Worm (Caenorhabditis elegans) whole organism, L4 larva: ENCODE measurements around the gene dmd-9.

Source experiments
- D1046.2 ChIP-seq: fragments of 200-800 bp; sonication (Bioruptor generic); IDR thresholded peaks from 2 replicates; pipeline ENCODE4 v1.3.6; 2022; ENCODE audit warnings: missing genetic modification characterization, missing compliant biosample characterization
- F26F4.8 ChIP-seq: fragments of 200-800 bp; sonication (Bioruptor generic); conservative IDR thresholded peaks from 2 replicates; pipeline ENCODE4 v1.3.6; 2022; ENCODE audit warnings: missing genetic modification characterization, missing compliant biosample characterization
- F44E2.7 ChIP-seq: fragments of 200-800 bp; sonication (Bioruptor generic); IDR thresholded peaks from 2 replicates; pipeline ENCODE4 v2.1.2; 2022; ENCODE audit warnings: missing genetic modification characterization, missing compliant biosample characterization
- F49E8.2 ChIP-seq: sonication (generic microtip); optimal IDR thresholded peaks from 2 replicates; lab custom pipeline; 2016; ENCODE audit warnings: missing compliant biosample characterization, mild to moderate bottlenecking, missing genetic modification characterization, borderline replicate concordance
- Y105C5A.15 ChIP-seq: fragments of 200-800 bp; sonication (Bioruptor generic); IDR thresholded peaks from 2 replicates; pipeline ENCODE4 v1.3.6; 2022; ENCODE audit warnings: missing genetic modification characterization, missing compliant biosample characterization
- aha-1 ChIP-seq: fragments of 150-350 bp; peaks from one replicate; lab custom pipeline; 2014; ENCODE audit warnings: missing biosample characterization, missing genetic modification characterization
- attf-4 ChIP-seq: sonication (generic microtip); optimal IDR thresholded peaks from 3 replicates; lab custom pipeline; 2017; ENCODE audit warnings: missing biosample characterization, missing genetic modification characterization
- ceh-20 ChIP-seq: fragments of 200-800 bp; sonication (Bioruptor generic); IDR thresholded peaks from 2 replicates; pipeline ENCODE4 v1.3.6; 2022; ENCODE audit warnings: missing genetic modification reagents, missing genetic modification characterization, missing compliant biosample characterization
- ceh-28 ChIP-seq: fragments of 150-350 bp; optimal IDR thresholded peaks from 2 replicates; lab custom pipeline; 2014; ENCODE audit warnings: missing biosample characterization, missing genetic modification reagents, missing genetic modification characterization
- ceh-44 ChIP-seq: fragments of 200-800 bp; sonication (Bioruptor generic); IDR thresholded peaks from 2 replicates; pipeline ENCODE4 v1.3.6; 2022; ENCODE audit warnings: missing genetic modification reagents, missing genetic modification characterization, missing compliant biosample characterization
- ces-1 ChIP-seq: fragments of 150-350 bp; sonication (generic microtip); optimal IDR thresholded peaks from 4 replicates; lab custom pipeline; 2014; ENCODE audit warnings: missing biosample characterization, missing genetic modification reagents, missing genetic modification characterization
- daf-12 ChIP-seq: fragments of 150-350 bp; optimal IDR thresholded peaks from 2 replicates; lab custom pipeline; 2014; ENCODE audit warnings: missing biosample characterization, missing genetic modification reagents, missing genetic modification characterization
- daf-19 ChIP-seq: fragments of 200-800 bp; sonication (Bioruptor generic); conservative IDR thresholded peaks from 2 replicates; pipeline ENCODE4 v1.3.6; 2022; ENCODE audit warnings: missing genetic modification characterization, missing compliant biosample characterization
- daf-8 ChIP-seq: fragments of 200-800 bp; sonication (Bioruptor generic); IDR thresholded peaks from 2 replicates; pipeline ENCODE4 v1.3.6; 2022; ENCODE audit warnings: missing genetic modification characterization, missing compliant biosample characterization
- dmd-6 ChIP-seq: fragments of 200-800 bp; sonication (Bioruptor generic); IDR thresholded peaks from 2 replicates; pipeline ENCODE4 v1.3.6; 2022; ENCODE audit warnings: missing genetic modification reagents, missing genetic modification characterization, missing compliant biosample characterization
- dmd-8 ChIP-seq: fragments of 200-800 bp; sonication (Bioruptor generic); IDR thresholded peaks from 2 replicates; pipeline ENCODE4 v1.3.6; 2022; ENCODE audit warnings: missing genetic modification characterization, missing compliant biosample characterization
- dmd-9 ChIP-seq: fragments of 200-800 bp; sonication (Bioruptor generic); IDR thresholded peaks from 2 replicates; pipeline ENCODE4 v1.3.6; 2022; ENCODE audit warnings: missing genetic modification reagents, missing genetic modification characterization, missing compliant biosample characterization
- dve-1 ChIP-seq: sonication (generic microtip); optimal IDR thresholded peaks from 2 replicates; lab custom pipeline; 2017; ENCODE audit warnings: antibody characterized with exemption, mild to moderate bottlenecking, missing genetic modification characterization, missing compliant biosample characterization; ENCODE audit not compliant: insufficient read depth
- egl-27 ChIP-seq: sonication (generic microtip); optimal IDR thresholded peaks from 3 replicates; lab custom pipeline; 2017; ENCODE audit warnings: missing biosample characterization, missing genetic modification reagents, missing genetic modification characterization
- egl-43 ChIP-seq: fragments of 200-800 bp; sonication (Bioruptor generic); IDR thresholded peaks from 2 replicates; pipeline ENCODE4 v1.3.6; 2022; ENCODE audit warnings: missing genetic modification reagents, missing genetic modification characterization, missing compliant biosample characterization
- fkh-10 ChIP-seq: fragments of 150-350 bp; optimal IDR thresholded peaks from 2 replicates; lab custom pipeline; 2014; ENCODE audit warnings: missing biosample characterization, missing genetic modification reagents, missing genetic modification characterization
- fos-1 ChIP-seq: fragments of 150-350 bp; optimal IDR thresholded peaks from 2 replicates; lab custom pipeline; 2014; ENCODE audit warnings: missing biosample characterization, missing genetic modification characterization
- gei-8 ChIP-seq: fragments of 200-800 bp; sonication (Bioruptor generic); optimal IDR thresholded peaks from 2 replicates; lab custom pipeline; 2018; ENCODE audit warnings: mild to moderate bottlenecking, missing genetic modification characterization, missing compliant biosample characterization
- hif-1 ChIP-seq, 2 experiments: sonication (generic microtip); optimal IDR thresholded peaks; 2 replicates each; lab custom pipeline; 2016 to 2017; ENCODE audit warnings: missing compliant biosample characterization in 2 of 2, missing genetic modification characterization in 2 of 2, missing genetic modification reagents in 2 of 2, missing genotype in 2 of 2, mild to moderate bottlenecking in 1 of 2
- hlh-11 ChIP-seq: fragments of 200-800 bp; sonication (Bioruptor generic); optimal IDR thresholded peaks from 2 replicates; lab custom pipeline; 2018; ENCODE audit warnings: mild to moderate bottlenecking, missing genetic modification characterization, missing compliant biosample characterization
- hlh-30 ChIP-seq: sonication (generic microtip); optimal IDR thresholded peaks from 2 replicates; lab custom pipeline; 2017; ENCODE audit warnings: antibody characterized with exemption, mild to moderate bottlenecking, missing genetic modification characterization, missing compliant biosample characterization; ENCODE audit not compliant: insufficient read depth
- lim-7 ChIP-seq: fragments of 200-800 bp; sonication (Bioruptor generic); IDR thresholded peaks from 2 replicates; pipeline ENCODE4 v1.3.6; 2022; ENCODE audit warnings: missing genetic modification characterization, missing compliant biosample characterization
- lin-13 ChIP-seq: fragments of 150-350 bp; optimal IDR thresholded peaks from 2 replicates; lab custom pipeline; 2014; ENCODE audit warnings: missing biosample characterization, missing genetic modification reagents, missing genetic modification characterization
- lin-15B ChIP-seq: fragments of 150-350 bp; sonication (generic microtip); optimal IDR thresholded peaks from 3 replicates; lab custom pipeline; 2014; ENCODE audit warnings: missing biosample characterization, missing genetic modification characterization
- lin-39 ChIP-seq: fragments of 150-350 bp; optimal IDR thresholded peaks from 2 replicates; lab custom pipeline; 2014; ENCODE audit warnings: missing biosample characterization, missing genetic modification reagents, missing genetic modification characterization
- lir-3 ChIP-seq: sonication (generic microtip); optimal IDR thresholded peaks from 2 replicates; lab custom pipeline; 2016; ENCODE audit warnings: mild to moderate bottlenecking, missing genetic modification characterization, missing compliant biosample characterization
- mes-2 ChIP-seq: sonication (generic microtip); optimal IDR thresholded peaks from 2 replicates; lab custom pipeline; 2016; ENCODE audit warnings: missing genotype, mild to moderate bottlenecking, missing genetic modification characterization, missing compliant biosample characterization; ENCODE audit not compliant: poor library complexity, severe bottlenecking
- mxl-3 ChIP-seq: fragments of 200-800 bp; sonication (Bioruptor generic); optimal IDR thresholded peaks from 2 replicates; lab custom pipeline; 2018; ENCODE audit warnings: mild to moderate bottlenecking, missing genetic modification characterization, missing compliant biosample characterization
- nhr-10 ChIP-seq: fragments of 150-350 bp; optimal IDR thresholded peaks from 2 replicates; lab custom pipeline; 2014; ENCODE audit warnings: missing biosample characterization, missing genetic modification characterization
- nhr-102 ChIP-seq: sonication (generic microtip); optimal IDR thresholded peaks from 2 replicates; lab custom pipeline; 2016; ENCODE audit warnings: mild to moderate bottlenecking, missing genetic modification characterization, moderate library complexity, missing compliant biosample characterization
- nhr-11 ChIP-seq: fragments of 150-350 bp; optimal IDR thresholded peaks from 2 replicates; lab custom pipeline; 2014; ENCODE audit warnings: missing biosample characterization, missing genetic modification characterization
- nhr-237 ChIP-seq: sonication (generic microtip); optimal IDR thresholded peaks from 2 replicates; lab custom pipeline; 2017; ENCODE audit warnings: missing biosample characterization, missing genetic modification characterization
- nhr-25 ChIP-seq: sonication (generic microtip); optimal IDR thresholded peaks from 2 replicates; lab custom pipeline; 2017; ENCODE audit warnings: missing genetic modification characterization, mild to moderate bottlenecking, missing compliant biosample characterization, antibody characterized with exemption, moderate library complexity, borderline replicate concordance; ENCODE audit not compliant: insufficient read depth
- nhr-28 ChIP-seq: fragments of 150-350 bp; optimal IDR thresholded peaks from 2 replicates; lab custom pipeline; 2014; ENCODE audit warnings: missing biosample characterization, missing genetic modification characterization
- nhr-6 ChIP-seq: fragments of 150-350 bp; optimal IDR thresholded peaks from 2 replicates; lab custom pipeline; 2014; ENCODE audit warnings: missing biosample characterization, missing genetic modification characterization
- nhr-76 ChIP-seq: fragments of 150-350 bp; optimal IDR thresholded peaks from 2 replicates; lab custom pipeline; 2014; ENCODE audit warnings: missing biosample characterization, missing genetic modification characterization
- nhr-77 ChIP-seq: fragments of 150-350 bp; optimal IDR thresholded peaks from 2 replicates; lab custom pipeline; 2014; ENCODE audit warnings: missing biosample characterization, missing genetic modification characterization
- php-3 ChIP-seq: fragments of 200-800 bp; sonication (Bioruptor generic); IDR thresholded peaks from 2 replicates; pipeline ENCODE4 v1.3.6; 2022; ENCODE audit warnings: missing genetic modification reagents, missing genetic modification characterization, missing compliant biosample characterization
- set-16 ChIP-seq: fragments of 200-800 bp; sonication (Bioruptor generic); IDR thresholded peaks from 2 replicates; pipeline ENCODE4 v1.3.6; 2022; ENCODE audit warnings: missing genetic modification reagents, missing genetic modification characterization, missing compliant biosample characterization
- snpc-4 ChIP-seq: fragments of 150-350 bp; optimal IDR thresholded peaks from 2 replicates; lab custom pipeline; 2014; ENCODE audit warnings: missing biosample characterization, missing genetic modification characterization
- spr-1 ChIP-seq: sonication (generic microtip); optimal IDR thresholded peaks from 2 replicates; lab custom pipeline; 2016; ENCODE audit warnings: mild to moderate bottlenecking, missing genetic modification characterization, missing compliant biosample characterization
- zag-1 ChIP-seq: fragments of 150-350 bp; optimal IDR thresholded peaks from 2 replicates; lab custom pipeline; 2014; ENCODE audit warnings: missing biosample characterization, missing genetic modification characterization
- zfp-3 ChIP-seq: fragments of 200-800 bp; sonication (Bioruptor generic); conservative IDR thresholded peaks from 2 replicates; pipeline ENCODE4 v1.3.6; 2022; ENCODE audit warnings: missing genetic modification reagents, missing genetic modification characterization, missing compliant biosample characterization
- ztf-7 ChIP-seq: fragments of 150-350 bp; optimal IDR thresholded peaks from 2 replicates; lab custom pipeline; 2014; ENCODE audit warnings: missing biosample characterization, missing genetic modification characterization

Gene dmd-9

ce11 chrIV:3227549-3228139 lies 26.7 kb downstream of the dmd-9 start (continued):
- peak; percentile 69 for TF ChIP-seq mxl-3 (GFP tag; lab: Kevin White, UChicago)
- peak; percentile 75 for TF ChIP-seq hlh-30 (tag; lab: Kevin White, UChicago)
- no peak for TF ChIP-seq nhr-76 (tag; lab: Kevin White, UChicago)
- no peak for TF ChIP-seq lin-15B (tag; lab: Kevin White, UChicago)
- TF ChIP-seq egl-27 (tag; lab: Kevin White, UChicago): no peak
- TF ChIP-seq ztf-7 (tag; lab: Kevin White, UChicago): no peak
- no peak for TF ChIP-seq fkh-10 (GFP tag; lab: Kevin White, UChicago)
- TF ChIP-seq lin-39 (tag; lab: Kevin White, UChicago): no peak
- peak in 1 of 2 experiments; percentile 47 for TF ChIP-seq hif-1 (tag; optimal IDR thresholded peaks at IDR 0.05; lab: Kevin White, UChicago)
- TF ChIP-seq aha-1 (tag; lab: Kevin White, UChicago): peak; percentile 72
- no peak for TF ChIP-seq ces-1
- no peak for TF ChIP-seq snpc-4
- no peak for TF ChIP-seq F26F4.8
- TF ChIP-seq dmd-6 (GFP tag; lab: Robert Waterston, UW): peak; percentile 89
- TF ChIP-seq nhr-237 (tag; lab: Kevin White, UChicago): no peak
- TF ChIP-seq egl-43 (GFP tag; lab: Robert Waterston, UW): no peak
- TF ChIP-seq fos-1 (tag; lab: Kevin White, UChicago): no peak
- peak; percentile 94 for TF ChIP-seq nhr-6 (tag; lab: Kevin White, UChicago)
- TF ChIP-seq spr-1 (tag; lab: Kevin White, UChicago): peak; percentile 37
- no peak for TF ChIP-seq lim-7 (GFP tag; lab: Robert Waterston, UW)
- no peak for TF ChIP-seq attf-4 (tag; lab: Kevin White, UChicago)
- no peak for TF ChIP-seq daf-19 (GFP tag; lab: Robert Waterston, UW)
- TF ChIP-seq F49E8.2 (tag; lab: Kevin White, UChicago): no peak
- TF ChIP-seq D1046.2 (GFP tag; lab: Robert Waterston, UW): no peak
- TF ChIP-seq zag-1 (tag; lab: Kevin White, UChicago): no peak
- TF ChIP-seq dmd-8 (GFP tag; lab: Robert Waterston, UW): no peak
- no peak for TF ChIP-seq dmd-9 (GFP tag; lab: Robert Waterston, UW)
- TF ChIP-seq ceh-44 (GFP tag; lab: Robert Waterston, UW): no peak
- TF ChIP-seq ceh-20 (GFP tag; lab: Robert Waterston, UW): no peak
- TF ChIP-seq mes-2: peak; percentile 60
- no peak for TF ChIP-seq daf-8
- TF ChIP-seq nhr-77 (tag; lab: Kevin White, UChicago): peak; percentile 77
- no peak for TF ChIP-seq lir-3
- peak; percentile 55 for TF ChIP-seq ceh-28
- TF ChIP-seq nhr-28 (tag; lab: Kevin White, UChicago): peak; percentile 99
- no peak for TF ChIP-seq daf-12 (tag; lab: Kevin White, UChicago)
- peak; percentile 35; the same call in 1 of the 2 replicates for TF ChIP-seq php-3 (GFP tag; lab: Robert Waterston, UW)
- 0 out of 2 replicates have a peak, but pooled peaks have one; percentile 5 for TF ChIP-seq set-16
- no peak for TF ChIP-seq F44E2.7
- peak; percentile 40 for TF ChIP-seq lin-13 (GFP tag; lab: Kevin White, UChicago)

ce11 chrIV:3222140-3222539 lies 32.2 kb downstream of the dmd-9 start, which contains the start of gene Y67D8A.2:
Gene Y67D8A.2, plus strand, starts transcription at chrIV:3222440.
- TF ChIP-seq hlh-11 (tag; lab: Kevin White, UChicago) (no peak), nhr-25 (tag; lab: Kevin White, UChicago) (no peak), dmd-8 (GFP tag; lab: Robert Waterston, UW) (no peak), egl-43 (GFP tag; lab: Robert Waterston, UW) (no peak), lir-3 (no peak), fkh-10 (GFP tag; lab: Kevin White, UChicago) (no peak), nhr-28 (tag; lab: Kevin White, UChicago) (no peak), nhr-11 (no peak), set-16 (no peak), dve-1 (tag; lab: Kevin White, UChicago) (no peak), nhr-10 (tag; lab: Kevin White, UChicago) (no peak), gei-8 (GFP tag; lab: Kevin White, UChicago) (no peak), zfp-3 (no peak), Y105C5A.15 (no peak), nhr-102 (tag; lab: Kevin White, UChicago) (no peak)
